Worm (Caenorhabditis elegans): Measurements from ENCODE around the gene hxk-3.

DNA sequence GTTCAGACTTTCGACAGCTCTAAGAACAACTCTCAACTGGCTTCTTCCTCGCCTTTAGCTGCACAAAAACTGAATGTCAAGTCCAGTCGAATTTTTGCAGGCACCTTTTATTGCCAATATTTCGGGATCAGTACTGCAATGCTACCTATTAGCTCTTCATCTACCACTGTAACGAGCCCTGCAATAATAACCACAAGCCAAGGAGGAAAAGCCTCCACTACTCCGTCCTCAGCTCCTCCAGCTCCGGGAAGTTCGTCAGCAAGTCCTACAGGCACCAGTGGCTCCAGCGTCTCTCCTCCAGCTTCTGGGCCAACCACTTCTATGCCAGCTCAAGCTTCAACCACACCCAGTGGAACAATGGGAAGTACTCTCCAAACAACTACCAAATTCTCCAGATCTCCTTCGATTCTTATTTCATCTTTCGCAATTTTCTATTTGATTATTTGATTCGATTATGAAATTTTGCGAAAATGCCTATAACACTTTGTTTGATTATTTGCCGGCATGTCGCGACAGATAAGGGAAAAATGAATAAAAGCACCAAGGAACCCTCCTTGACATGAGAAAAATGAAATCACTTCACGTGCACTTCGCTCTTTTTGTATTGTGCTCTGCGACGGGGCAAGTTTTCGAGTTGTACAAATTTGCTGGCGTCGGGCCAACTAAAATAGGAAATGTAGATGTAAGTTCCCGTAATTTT, 57.7 kb downstream of the hxk-3 start, which contains the start of gene C34H4.1:
- TF ChIP-seq ztf-11 (tag; optimal IDR thresholded peaks at IDR 0.05) (no peak), nhr-76 (tag; optimal IDR thresholded peaks at IDR 0.05) (no peak)
